Worm (Caenorhabditis elegans) whole organism, midembryonic: Measurements from ENCODE around the gene clec-88.

Experiments used
- flt-1 ChIP-seq: fragments of 200-800 bp; sonication (Bioruptor generic); IDR thresholded peaks from 2 replicates; pipeline ENCODE4 v1.3.6; 2022; ENCODE audit warnings: missing genetic modification characterization, missing compliant biosample characterization
- klf-2 ChIP-seq: fragments of 200-800 bp; sonication (Bioruptor generic); conservative IDR thresholded peaks from 2 replicates; pipeline ENCODE4 v1.3.6; 2022; ENCODE audit warnings: missing genetic modification reagents, missing genetic modification characterization, missing compliant biosample characterization
- tab-1 ChIP-seq: fragments of 200-800 bp; sonication (Bioruptor generic); IDR thresholded peaks from 2 replicates; pipeline ENCODE4 v1.3.6; 2022; ENCODE audit warnings: missing genetic modification characterization, missing compliant biosample characterization
- ztf-23 ChIP-seq: fragments of 200-800 bp; sonication (Bioruptor generic); IDR thresholded peaks from 2 replicates; pipeline ENCODE4 v1.3.6; 2022; ENCODE audit warnings: missing genetic modification reagents, missing genetic modification characterization, missing compliant biosample characterization
- ztf-29 ChIP-seq: fragments of 200-800 bp; sonication (Bioruptor generic); IDR thresholded peaks from 2 replicates; pipeline ENCODE4 v1.3.6; 2022; ENCODE audit warnings: missing genetic modification reagents, missing genetic modification characterization, missing compliant biosample characterization

DNA sequence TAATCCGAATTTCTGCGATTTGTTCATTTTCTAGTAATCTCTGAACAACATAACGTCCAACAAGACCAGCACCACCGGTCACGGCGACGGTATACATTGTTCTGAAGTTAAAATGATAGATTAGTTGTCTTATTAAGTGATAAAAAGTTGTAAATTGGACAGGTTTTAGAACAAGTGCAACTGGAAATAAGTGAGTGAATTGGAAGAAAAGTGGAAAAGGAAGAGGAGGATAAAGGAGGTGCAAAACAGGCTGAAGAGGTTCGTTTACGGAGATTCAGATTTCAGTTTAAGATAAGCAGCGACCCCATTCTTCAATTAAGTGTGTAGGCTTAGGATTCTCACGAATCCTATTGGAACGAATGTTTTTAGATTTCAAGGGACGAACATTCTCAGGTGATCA is 6.6 kb upstream of the clec-88 start, which contains the start of gene C32D5.12:
- TF ChIP-seq klf-2 (GFP tag; lab: Robert Waterston, UW) (no peak), flt-1 (no peak), ztf-23 (no peak), tab-1 (GFP tag; lab: Robert Waterston, UW) (no peak), ztf-29 (no peak)
